Worm (Caenorhabditis elegans): ENCODE measurements around the gene C29E4.12.

DNA sequence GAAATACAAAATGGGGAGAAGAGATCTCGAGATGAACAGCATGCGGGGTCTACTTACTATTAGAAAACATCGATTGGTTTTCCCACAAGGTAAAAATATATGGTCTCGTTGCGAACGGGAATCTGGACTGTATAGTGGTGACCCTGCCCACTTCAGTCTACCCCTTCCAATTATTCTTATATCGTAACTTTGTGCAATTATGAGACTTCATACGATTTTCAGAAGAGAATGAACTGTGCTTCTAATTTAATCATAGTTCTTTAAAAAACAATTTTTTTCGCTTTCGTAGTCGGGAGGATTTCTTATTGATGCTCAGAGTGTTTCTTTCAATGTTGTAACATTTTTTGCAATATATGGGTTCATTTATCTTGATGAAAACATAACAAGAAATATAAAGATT, 31.1 kb downstream of the C29E4.12 start, which contains the start of gene F54H12.5:
- TF ChIP-seq snpc-4 (GFP tag; optimal IDR thresholded peaks at IDR 0.05) (no peak), snpc-4 (tag; optimal IDR thresholded peaks at IDR 0.05) (no peak), attf-6 (GFP tag; IDR thresholded peaks at IDR 0.05) (no peak), ceh-91 (GFP tag; IDR thresholded peaks at IDR 0.05) (no peak), B0019.2 (GFP tag; conservative IDR thresholded peaks at IDR 0.05) (no peak), nfyb-1 (GFP tag; IDR thresholded peaks at IDR 0.05) (no peak), athp-1 (tag; optimal IDR thresholded peaks at IDR 0.05) (no peak), T07F8.4 (tag; optimal IDR thresholded peaks at IDR 0.05) (no peak), lin-35 (GFP tag; optimal IDR thresholded peaks at IDR 0.05) (no peak)

All from whole organism, young adult.